Fruit fly (Drosophila melanogaster) whole organism, pupa: Measurements from ENCODE around the gene Top3alpha.

Experiments
- CG10348 ChIP-seq: fragments of 200-800 bp; sonication (Bioruptor generic); IDR thresholded peaks from 2 replicates; pipeline ENCODE4 v1.3.6; 2022; ENCODE audit warnings: missing biosample characterization, missing genetic modification characterization
- CG12605 ChIP-seq: fragments of 200-800 bp; sonication (Bioruptor generic); IDR thresholded peaks from 2 replicates; pipeline ENCODE4 v1.3.6; 2022; ENCODE audit warnings: missing biosample characterization, missing genetic modification characterization
- CG14655 ChIP-seq: fragments of 200-800 bp; sonication (Bioruptor generic); optimal IDR thresholded peaks from 3 replicates; lab custom pipeline; 2017; ENCODE audit warnings: mild to moderate bottlenecking, missing biosample characterization, missing genetic modification reagents, missing genetic modification characterization
- CG15710 ChIP-seq: fragments of 200-800 bp; sonication (Bioruptor generic); optimal IDR thresholded peaks from 2 replicates; lab custom pipeline; 2018; ENCODE audit warnings: missing biosample characterization, mild to moderate bottlenecking, missing genetic modification characterization, moderate library complexity
- CG17806 ChIP-seq: fragments of 200-800 bp; sonication (Bioruptor generic); optimal IDR thresholded peaks from 2 replicates; lab custom pipeline; 2018; ENCODE audit warnings: missing biosample characterization, mild to moderate bottlenecking, missing genetic modification characterization, moderate library complexity
- CG32121 ChIP-seq: fragments of 200-800 bp; sonication (Bioruptor generic); IDR thresholded peaks from 2 replicates; pipeline ENCODE4 v1.3.6; 2022; ENCODE audit warnings: missing biosample characterization, missing genetic modification characterization
- CG34367 ChIP-seq: fragments of 200-800 bp; sonication (Bioruptor generic); optimal IDR thresholded peaks from 2 replicates; lab custom pipeline; 2018; ENCODE audit warnings: missing biosample characterization, mild to moderate bottlenecking, missing genetic modification characterization
- CG4496 ChIP-seq: fragments of 200-800 bp; sonication (Bioruptor generic); IDR thresholded peaks from 3 replicates; pipeline ENCODE4 v1.3.6; 2022; ENCODE audit warnings: missing biosample characterization, missing genetic modification characterization
- CG8159 ChIP-seq: fragments of 200-800 bp; sonication (Bioruptor generic); optimal IDR thresholded peaks from 3 replicates; lab custom pipeline; 2018; ENCODE audit warnings: missing biosample characterization, mild to moderate bottlenecking, missing genetic modification characterization, moderate library complexity
- CG8301 ChIP-seq: fragments of 200-800 bp; sonication (Bioruptor generic); optimal IDR thresholded peaks from 2 replicates; lab custom pipeline; 2018; ENCODE audit warnings: missing biosample characterization, mild to moderate bottlenecking, missing genetic modification characterization
- CG9948 ChIP-seq: fragments of 200-800 bp; sonication (Bioruptor generic); optimal IDR thresholded peaks from 2 replicates; lab custom pipeline; 2018; ENCODE audit warnings: missing biosample characterization, mild to moderate bottlenecking, missing genetic modification characterization, moderate library complexity
- D1 ChIP-seq: fragments of 200-800 bp; sonication (Bioruptor generic); optimal IDR thresholded peaks from 2 replicates; lab custom pipeline; 2018; ENCODE audit warnings: missing biosample characterization, mild to moderate bottlenecking, missing genetic modification characterization, moderate library complexity
- EcR ChIP-seq: fragments of 200-800 bp; sonication (Bioruptor generic); optimal IDR thresholded peaks from 3 replicates; lab custom pipeline; 2019; ENCODE audit warnings: missing biosample characterization, missing genetic modification characterization, mild to moderate bottlenecking, moderate library complexity, missing genetic modification reagents
- Ets98B ChIP-seq: fragments of 200-800 bp; sonication (Bioruptor generic); IDR thresholded peaks from 2 replicates; pipeline ENCODE4 v1.3.6; 2022; ENCODE audit warnings: missing biosample characterization, missing genetic modification characterization
- Pif1A ChIP-seq: fragments of 200-800 bp; sonication (Bioruptor generic); optimal IDR thresholded peaks from 3 replicates; lab custom pipeline; 2016; ENCODE audit warnings: missing biosample characterization, missing genetic modification characterization
- Pif1B ChIP-seq: fragments of 200-800 bp; sonication (Bioruptor generic); optimal IDR thresholded peaks from 3 replicates; lab custom pipeline; 2016; ENCODE audit warnings: missing biosample characterization, missing genetic modification characterization
- Snoo ChIP-seq: fragments of 200-800 bp; sonication (Bioruptor generic); optimal IDR thresholded peaks from 3 replicates; lab custom pipeline; 2017; ENCODE audit warnings: missing biosample characterization, mild to moderate bottlenecking, missing genetic modification characterization, inconsistent platforms
- fd96Ca ChIP-seq: fragments of 200-800 bp; sonication (Bioruptor generic); IDR thresholded peaks from 3 replicates; pipeline ENCODE4 v1.3.6; 2022; ENCODE audit warnings: missing biosample characterization, missing genetic modification characterization
- gl ChIP-seq: fragments of 200-800 bp; sonication (Bioruptor generic); optimal IDR thresholded peaks from 2 replicates; lab custom pipeline; 2018; ENCODE audit warnings: missing biosample characterization, mild to moderate bottlenecking, missing genetic modification characterization
- rn ChIP-seq: fragments of 200-800 bp; sonication (Bioruptor generic); IDR thresholded peaks from 2 replicates; pipeline ENCODE4 v1.3.6; 2022; ENCODE audit warnings: missing biosample characterization, missing genetic modification characterization

Top3alpha gene

dm6 chr2L:19469751-19470150, 28.2 kb upstream of the Top3alpha start:
- TF ChIP-seq D1 (tag; lab: Kevin White, UChicago) (no peak), rn (GFP tag; lab: Robert Waterston, UW) (no peak), CG15710 (tag; lab: Kevin White, UChicago) (no peak), EcR (GFP tag; lab: Kevin White, UChicago) (no peak), gl (tag; lab: Kevin White, UChicago) (no peak), Snoo (no peak), CG8301 (tag; lab: Kevin White, UChicago) (no peak), Pif1B (GFP tag; lab: Kevin White, UChicago) (no peak), CG8159 (tag; lab: Kevin White, UChicago) (peak; percentile 41)
- TF ChIP-seq, all 21 proteins: peak for 1

dm6 chr2L:19472256-19472655, 25.7 kb upstream of the Top3alpha start:
- TF ChIP-seq CG8159 (tag; lab: Kevin White, UChicago) = no peak
- no peak for TF ChIP-seq CG17806 (tag; lab: Kevin White, UChicago)
- TF ChIP-seq D1 (tag; lab: Kevin White, UChicago) = no peak
- TF ChIP-seq CG32121 (GFP tag; lab: Robert Waterston, UW) = no peak
- TF ChIP-seq gl (tag; lab: Kevin White, UChicago) = no peak
- no peak for TF ChIP-seq CG9948 (tag; lab: Kevin White, UChicago)
- TF ChIP-seq CG34367 (tag; lab: Kevin White, UChicago) = no peak
- TF ChIP-seq CG8301 (tag; lab: Kevin White, UChicago) = no peak
- no peak for TF ChIP-seq Ets98B (GFP tag; lab: Robert Waterston, UW)
- no peak for TF ChIP-seq Pif1B (GFP tag; lab: Kevin White, UChicago)
- no peak for TF ChIP-seq CG14655 (GFP tag; lab: Kevin White, UChicago)
- no peak for TF ChIP-seq CG15710 (tag; lab: Kevin White, UChicago)
- no peak for TF ChIP-seq CG12605 (GFP tag; lab: Robert Waterston, UW)
- TF ChIP-seq fd96Ca (GFP tag; lab: Robert Waterston, UW) = no peak
- TF ChIP-seq Snoo = no peak
- no peak for TF ChIP-seq Pif1A
- no peak for TF ChIP-seq CG10348 (GFP tag; lab: Robert Waterston, UW)
- TF ChIP-seq rn (GFP tag; lab: Robert Waterston, UW) = no peak

dm6 chr2L:19473397-19474009, 24.5 kb upstream of the Top3alpha start:
- TF ChIP-seq Ets98B (GFP tag; lab: Robert Waterston, UW) (no peak), CG34367 (tag; lab: Kevin White, UChicago) (no peak), fd96Ca (GFP tag; lab: Robert Waterston, UW) (no peak), CG17806 (tag; lab: Kevin White, UChicago) (no peak), CG10348 (GFP tag; lab: Robert Waterston, UW) (no peak), CG8159 (tag; lab: Kevin White, UChicago) (no peak), Snoo (no peak), CG4496 (GFP tag; lab: Robert Waterston, UW) (no peak), rn (GFP tag; lab: Robert Waterston, UW) (no peak), CG14655 (GFP tag; lab: Kevin White, UChicago) (no peak), CG32121 (GFP tag; lab: Robert Waterston, UW) (no peak), CG12605 (GFP tag; lab: Robert Waterston, UW) (no peak), D1 (tag; lab: Kevin White, UChicago) (no peak)

DNA sequence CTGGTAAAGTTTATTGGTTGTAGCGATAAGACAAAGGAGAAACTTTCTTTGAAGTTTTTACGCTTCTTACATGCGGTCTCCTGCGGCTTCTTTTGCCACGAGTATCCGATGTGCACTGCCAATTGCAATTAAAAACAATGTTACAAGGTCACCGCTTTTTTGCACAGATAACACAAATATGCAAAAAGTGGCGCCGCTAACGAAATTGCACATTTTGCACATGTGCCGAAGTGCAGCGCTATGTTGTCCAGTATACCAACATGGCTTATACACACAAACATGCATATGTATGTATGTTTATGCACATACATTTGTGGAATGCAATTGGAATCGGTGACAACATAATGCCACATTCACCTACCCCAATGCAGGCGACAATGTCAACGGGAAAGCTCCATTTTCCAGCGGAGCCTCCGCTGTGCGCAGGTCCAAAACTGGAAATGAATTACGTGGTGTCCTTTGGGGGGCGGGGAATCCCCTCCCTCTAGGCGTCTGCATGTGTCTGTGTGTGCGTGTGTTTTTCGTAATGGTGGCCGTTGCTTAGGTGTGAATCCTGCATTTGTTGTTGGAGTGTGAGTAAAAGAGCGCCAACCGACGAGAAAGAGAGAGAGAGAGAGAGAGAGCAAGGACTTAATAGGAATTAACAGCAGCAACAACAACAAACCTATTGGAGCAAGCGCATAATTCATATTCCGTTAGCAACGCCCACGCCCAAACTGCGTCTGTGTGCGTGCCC, 18.6 kb upstream of the Top3alpha start:
- TF ChIP-seq CG9948 (tag; lab: Kevin White, UChicago) (no peak), EcR (GFP tag; lab: Kevin White, UChicago) (no peak), Ets98B (GFP tag; lab: Robert Waterston, UW) (no peak), D1 (tag; lab: Kevin White, UChicago) (no peak), CG10348 (GFP tag; lab: Robert Waterston, UW) (no peak), CG17806 (tag; lab: Kevin White, UChicago) (no peak), rn (GFP tag; lab: Robert Waterston, UW) (no peak), CG15710 (tag; lab: Kevin White, UChicago) (no peak), CG32121 (GFP tag; lab: Robert Waterston, UW) (no peak), CG12605 (GFP tag; lab: Robert Waterston, UW) (no peak)

DNA sequence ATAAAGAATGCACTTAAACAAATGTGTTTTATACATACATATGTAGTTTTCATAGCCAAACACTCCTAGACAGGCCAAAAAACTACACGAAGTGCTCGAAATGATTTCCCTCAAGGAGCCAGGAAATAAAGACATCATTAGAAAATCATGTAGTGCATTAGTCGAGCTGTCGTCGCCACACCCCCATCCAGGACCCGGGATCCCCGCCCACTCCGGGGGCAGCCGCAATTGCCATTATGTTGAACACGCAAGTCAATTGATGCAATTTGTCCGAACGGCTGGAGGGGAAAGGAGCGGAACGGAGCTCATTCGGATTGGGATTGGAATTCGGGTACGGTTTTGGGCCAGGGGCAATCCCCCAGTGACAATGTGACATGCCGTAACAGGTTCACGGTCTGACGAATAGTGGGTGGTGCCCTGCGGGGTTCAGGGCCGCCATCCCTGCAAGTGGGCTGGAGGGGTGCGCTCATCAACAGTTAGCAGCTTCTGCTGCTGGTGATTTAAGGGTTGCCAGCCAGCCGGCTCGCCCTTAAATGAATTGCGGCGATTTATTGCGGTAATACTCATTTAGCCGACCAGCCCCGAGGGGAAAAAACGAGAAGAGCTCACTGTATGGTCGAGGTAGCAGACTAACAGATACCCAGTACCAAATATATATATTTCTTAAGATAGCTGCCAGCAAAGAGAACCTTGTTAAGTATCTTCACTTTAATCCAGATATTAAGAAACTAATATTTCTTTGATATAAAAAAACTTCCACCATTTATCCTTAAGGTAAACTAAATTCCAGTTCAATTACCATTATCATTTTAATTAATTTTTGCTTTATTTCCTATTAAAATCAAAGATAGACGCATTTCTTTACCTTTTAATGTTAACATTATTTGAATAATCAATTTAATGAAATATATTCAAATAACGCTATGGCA, 17.3 kb upstream of the Top3alpha start:
- TF ChIP-seq CG34367 (tag; lab: Kevin White, UChicago) (no peak), CG14655 (GFP tag; lab: Kevin White, UChicago) (no peak), fd96Ca (GFP tag; lab: Robert Waterston, UW) (no peak), Pif1B (GFP tag; lab: Kevin White, UChicago) (no peak)
- TF ChIP-seq, all 21 proteins: peak for 0
